Worm (Caenorhabditis elegans): ENCODE results near the gene F35F10.6.

- TF ChIP-seq hlh-30 (tag; optimal IDR thresholded peaks at IDR 0.05; ENCODE audit: insufficient read depth) (no peak), unc-42 (tag; optimal IDR thresholded peaks at IDR 0.05) (no peak), unc-55 (GFP tag; optimal IDR thresholded peaks at IDR 0.05) (no peak)
Measured at ce11 chrV:3267950-3268349, 21.2 kb downstream of the F35F10.6 start, which contains the start of gene T28A11.18.
